Fruit fly (Drosophila melanogaster) whole organism, prepupa: ENCODE results near the gene ppk16.

ENCODE experiments used
- CG10631 ChIP-seq: fragments of 200-800 bp; sonication (Bioruptor generic); optimal IDR thresholded peaks from 2 replicates; lab custom pipeline; 2016; ENCODE audit warnings: missing biosample characterization, missing genetic modification characterization
- CG11902 ChIP-seq: fragments of 200-800 bp; sonication (Bioruptor generic); optimal IDR thresholded peaks from 3 replicates; lab custom pipeline; 2016; ENCODE audit warnings: missing biosample characterization, missing genetic modification characterization
- CG32006 ChIP-seq: fragments of 200-800 bp; sonication (Bioruptor generic); optimal IDR thresholded peaks from 3 replicates; lab custom pipeline; 2017; ENCODE audit warnings: missing biosample characterization, mild to moderate bottlenecking, missing genetic modification characterization
- CG6808 ChIP-seq: fragments of 200-800 bp; sonication (Bioruptor generic); optimal IDR thresholded peaks from 3 replicates; lab custom pipeline; 2017; ENCODE audit warnings: missing biosample characterization, missing genetic modification characterization, mild to moderate bottlenecking, moderate library complexity, missing genetic modification reagents
- CG8119 ChIP-seq: fragments of 200-800 bp; sonication (Bioruptor generic); IDR thresholded peaks from 3 replicates; pipeline ENCODE4 v1.3.6; 2022; ENCODE audit warnings: missing biosample characterization, missing genetic modification characterization
- CG8319 ChIP-seq: fragments of 200-800 bp; sonication (Bioruptor generic); optimal IDR thresholded peaks from 3 replicates; lab custom pipeline; 2016; ENCODE audit warnings: missing biosample characterization, missing genetic modification characterization
- Eip78C ChIP-seq: fragments of 200-800 bp; sonication (Bioruptor generic); peaks from one replicate; lab custom pipeline; 2016; ENCODE audit warnings: missing biosample characterization, missing genetic modification characterization
- Hr38 ChIP-seq: sonication (Bioruptor generic); optimal IDR thresholded peaks from 2 replicates; lab custom pipeline; 2016; ENCODE audit warnings: missing biosample characterization, missing genetic modification characterization
- achi ChIP-seq: fragments of 200-800 bp; sonication (Bioruptor generic); optimal IDR thresholded peaks from 3 replicates; lab custom pipeline; 2016; ENCODE audit warnings: missing biosample characterization, missing genetic modification characterization
- dac ChIP-seq: fragments of 200-800 bp; sonication (Bioruptor generic); optimal IDR thresholded peaks from 2 replicates; lab custom pipeline; 2017; ENCODE audit warnings: missing biosample characterization, mild to moderate bottlenecking, missing genetic modification characterization
- eg ChIP-seq: fragments of 200-800 bp; sonication (Bioruptor generic); IDR thresholded peaks from 3 replicates; pipeline ENCODE4 v1.3.6; 2022; ENCODE audit warnings: missing biosample characterization, missing genetic modification characterization
- esn ChIP-seq: fragments of 200-800 bp; sonication (Bioruptor generic); optimal IDR thresholded peaks from 2 replicates; lab custom pipeline; 2016; ENCODE audit warnings: missing biosample characterization, mild to moderate bottlenecking, missing genetic modification characterization, moderate library complexity
- lz ChIP-seq: fragments of 200-800 bp; sonication (Bioruptor generic); optimal IDR thresholded peaks from 3 replicates; lab custom pipeline; 2016; ENCODE audit warnings: missing biosample characterization, missing genetic modification characterization
- net ChIP-seq: fragments of 200-800 bp; sonication (Bioruptor generic); optimal IDR thresholded peaks from 3 replicates; lab custom pipeline; 2016; ENCODE audit warnings: missing biosample characterization, missing genetic modification characterization
- ss ChIP-seq, 2 experiments: fragments of 200-800 bp; sonication (Bioruptor generic); optimal IDR thresholded peaks; 2 replicates in 1 of 2; 3 replicates in 1 of 2; lab custom pipeline; 2017 to 2018; ENCODE audit warnings: mild to moderate bottlenecking in 2 of 2, missing biosample characterization in 2 of 2, missing genetic modification characterization in 2 of 2, moderate library complexity in 1 of 2
- svp ChIP-seq: fragments of 200-800 bp; sonication (Bioruptor generic); peaks from one replicate; lab custom pipeline; 2016; ENCODE audit warnings: missing biosample characterization, missing genetic modification characterization
- topi ChIP-seq: fragments of 200-800 bp; sonication (Bioruptor generic); optimal IDR thresholded peaks from 3 replicates; lab custom pipeline; 2016; ENCODE audit warnings: missing biosample characterization, missing genetic modification characterization
- vri ChIP-seq: fragments of 200-800 bp; sonication (Bioruptor generic); optimal IDR thresholded peaks from 3 replicates; lab custom pipeline; 2016; ENCODE audit warnings: missing biosample characterization, mild to moderate bottlenecking, missing genetic modification characterization

The ppk16 gene

dm6 chr2L:9729618-9730284 lies 45.1 kb downstream of the ppk16 start, which contains the start of gene CG13116:
TSS of gene CG13116 (plus strand) at chr2L:9729940.
- no peak for TF ChIP-seq lz (GFP tag; lab: Kevin White, UChicago)
- TF ChIP-seq vri (GFP tag; lab: Kevin White, UChicago): no peak
- TF ChIP-seq eg (GFP tag; lab: Robert Waterston, UW): no peak
- no peak for TF ChIP-seq CG10631 (GFP tag; lab: Kevin White, UChicago)
- peak; percentile 36 for TF ChIP-seq Eip78C (GFP tag; lab: Kevin White, UChicago)
- peak in 1 of 2 experiments; percentile 3 for TF ChIP-seq ss (GFP tag; optimal IDR thresholded peaks at IDR 0.05; lab: Kevin White, UChicago)
- no peak for TF ChIP-seq CG32006
- peak; percentile 93 for TF ChIP-seq svp (GFP tag; lab: Kevin White, UChicago)
- TF ChIP-seq, all 60 proteins: peak for 3

dm6 chr2L:9728791-9729190 lies 46.0 kb downstream of the ppk16 start:
- no peak for TF ChIP-seq esn (GFP tag; lab: Kevin White, UChicago)
- TF ChIP-seq dac (GFP tag; lab: Kevin White, UChicago): no peak
- no peak for TF ChIP-seq Hr38 (GFP tag; lab: Kevin White, UChicago)
- TF ChIP-seq CG6808 (GFP tag; lab: Kevin White, UChicago): no peak
- no peak for TF ChIP-seq achi
- TF ChIP-seq CG8119 (GFP tag; lab: Robert Waterston, UW): no peak
- TF ChIP-seq Eip78C (GFP tag; lab: Kevin White, UChicago): no peak
- no peak for TF ChIP-seq topi
- TF ChIP-seq CG11902 (GFP tag; lab: Kevin White, UChicago): no peak
- TF ChIP-seq net: no peak
- TF ChIP-seq CG8319 (GFP tag; lab: Kevin White, UChicago): no peak
